Fruit fly (Drosophila melanogaster): ENCODE results near the gene CG6769.
A peak's percentile ranks its signal among the peaks of the same experiment; 100 is the strongest.

DNA sequence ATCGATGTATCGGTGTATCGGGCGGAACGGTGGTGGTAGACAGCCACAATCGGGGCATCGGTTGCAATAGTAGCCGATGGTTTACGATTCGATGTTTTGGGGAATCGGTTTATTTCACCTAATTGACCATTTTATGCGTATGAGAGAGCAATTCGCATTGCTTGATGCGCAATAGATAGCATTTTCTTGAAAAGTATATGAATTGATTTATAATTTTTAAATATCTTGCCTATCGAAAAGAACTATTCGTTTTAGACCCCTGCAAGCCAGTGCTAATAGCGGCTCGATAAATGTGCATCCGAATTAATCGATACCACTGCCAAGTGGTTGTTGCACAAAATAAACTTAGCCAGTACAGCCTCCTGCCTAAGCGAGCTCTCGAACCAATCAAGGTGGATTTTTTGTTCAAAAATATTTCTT lies 26.4 kb downstream of the CG6769 start, which contains the start of gene mnb:
- TF ChIP-seq CG9705 (GFP tag; optimal IDR thresholded peaks at IDR 0.05) (no peak), psq (GFP tag; optimal IDR thresholded peaks at IDR 0.05) (no peak), CG32264 (GFP tag; optimal IDR thresholded peaks at IDR 0.05) (no peak), Myc (optimal IDR thresholded peaks at IDR 0.05) (peak; percentile 65), tai (GFP tag; optimal IDR thresholded peaks at IDR 0.05) (no peak), foxo (GFP tag; optimal IDR thresholded peaks at IDR 0.05) (peak in 1 of 2 experiments; percentile 45), rgr (GFP tag; optimal IDR thresholded peaks at IDR 0.05) (no peak), ey (GFP tag; optimal IDR thresholded peaks at IDR 0.05) (peak; percentile 14), Sp1 (GFP tag; optimal IDR thresholded peaks at IDR 0.05) (no peak), usp (GFP tag; optimal IDR thresholded peaks at IDR 0.05) (no peak), sage (GFP tag; optimal IDR thresholded peaks at IDR 0.05) (no peak), pan (optimal IDR thresholded peaks at IDR 0.05) (no peak), h (GFP tag; optimal IDR thresholded peaks at IDR 0.05) (no peak)

All from whole organism, wandering third instar larva.